Worm (Caenorhabditis elegans) whole organism, midembryonic: Measurements from ENCODE around the gene zip-3.

Source experiments
- T22C8.4 ChIP-seq: fragments of 200-800 bp; sonication (Bioruptor generic); IDR thresholded peaks from 2 replicates; pipeline ENCODE4 v1.3.6; 2022; ENCODE audit warnings: missing genetic modification characterization, missing compliant biosample characterization
- cog-1 ChIP-seq: sonication (generic microtip); optimal IDR thresholded peaks from 2 replicates; lab custom pipeline; 2016; ENCODE audit warnings: missing genetic modification characterization, missing compliant biosample characterization
- flt-1 ChIP-seq: fragments of 200-800 bp; sonication (Bioruptor generic); IDR thresholded peaks from 2 replicates; pipeline ENCODE4 v1.3.6; 2022; ENCODE audit warnings: missing genetic modification characterization, missing compliant biosample characterization
- klf-2 ChIP-seq: fragments of 200-800 bp; sonication (Bioruptor generic); conservative IDR thresholded peaks from 2 replicates; pipeline ENCODE4 v1.3.6; 2022; ENCODE audit warnings: missing genetic modification reagents, missing genetic modification characterization, missing compliant biosample characterization
- med-1 ChIP-seq: sonication (generic microtip); optimal IDR thresholded peaks from 2 replicates; lab custom pipeline; 2017; ENCODE audit warnings: missing genetic modification characterization, mild to moderate bottlenecking, missing compliant biosample characterization, antibody characterized with exemption, missing genetic modification reagents; ENCODE audit not compliant: insufficient read depth
- ref-1 ChIP-seq: fragments of 200-800 bp; sonication (Bioruptor generic); conservative IDR thresholded peaks from 2 replicates; pipeline ENCODE4 v1.3.6; 2022; ENCODE audit warnings: missing genetic modification reagents, missing genetic modification characterization, missing compliant biosample characterization
- tab-1 ChIP-seq: fragments of 200-800 bp; sonication (Bioruptor generic); IDR thresholded peaks from 2 replicates; pipeline ENCODE4 v1.3.6; 2022; ENCODE audit warnings: missing genetic modification characterization, missing compliant biosample characterization
- ztf-29 ChIP-seq: fragments of 200-800 bp; sonication (Bioruptor generic); IDR thresholded peaks from 2 replicates; pipeline ENCODE4 v1.3.6; 2022; ENCODE audit warnings: missing genetic modification reagents, missing genetic modification characterization, missing compliant biosample characterization

ce11 chrII:13973514-13973913 is 16.3 kb upstream of the zip-3 start, which contains the start of gene Y39G8B.1:
- TF ChIP-seq cog-1 (tag; lab: Kevin White, UChicago) (no peak), ztf-29 (GFP tag; lab: Robert Waterston, UW) (no peak), ref-1 (GFP tag; lab: Robert Waterston, UW) (no peak), med-1 (GFP tag; lab: Kevin White, UChicago) (no peak), klf-2 (GFP tag; lab: Robert Waterston, UW) (no peak), tab-1 (GFP tag; lab: Robert Waterston, UW) (no peak), flt-1 (GFP tag; lab: Robert Waterston, UW) (no peak), T22C8.4 (GFP tag; lab: Robert Waterston, UW) (no peak; the same call in 1 of the 2 replicates)
